Worm (Caenorhabditis elegans): ENCODE data around the gene C33F10.1.

C33F10.1 gene

ce11 chrII:4806261-4806660, 28.6 kb upstream of the C33F10.1 start:
- TF ChIP-seq mab-5 (tag; optimal IDR thresholded peaks at IDR 0.05) (peak; percentile 68), Y55F3AM.14 (GFP tag; optimal IDR thresholded peaks at IDR 0.05) (peak; percentile 3), gmeb-1 (tag; optimal IDR thresholded peaks at IDR 0.05) (no peak)

ce11 chrII:4806726-4807125, 28.1 kb upstream of the C33F10.1 start:
- TF ChIP-seq lin-11 (tag; optimal IDR thresholded peaks at IDR 0.05) (no peak), nhr-129 (tag; optimal IDR thresholded peaks at IDR 0.05) (peak; percentile 7), crh-2 (tag; optimal IDR thresholded peaks at IDR 0.05) (peak; percentile 55), nhr-21 (tag; optimal IDR thresholded peaks at IDR 0.05) (no peak), unc-39 (tag; optimal IDR thresholded peaks at IDR 0.05) (no peak), nhr-25 (tag; optimal IDR thresholded peaks at IDR 0.05) (no peak), sma-9 (GFP tag; optimal IDR thresholded peaks at IDR 0.05) (peak; percentile 11), sma-9 (tag; optimal IDR thresholded peaks at IDR 0.05) (no peak), gmeb-1 (tag; optimal IDR thresholded peaks at IDR 0.05) (no peak), ceh-16 (tag; optimal IDR thresholded peaks at IDR 0.05) (no peak), mbf-1 (tag; optimal IDR thresholded peaks at IDR 0.05) (no peak), ztf-11 (tag; optimal IDR thresholded peaks at IDR 0.05) (no peak), sem-4 (tag; optimal IDR thresholded peaks at IDR 0.05) (no peak), ZK546.5 (tag; optimal IDR thresholded peaks at IDR 0.05) (no peak), F13H6.1 (tag; optimal IDR thresholded peaks at IDR 0.05) (no peak), nhr-237 (tag; optimal IDR thresholded peaks at IDR 0.05) (no peak), ama-1 (optimal IDR thresholded peaks at IDR 0.05) (no peak), ceh-82 (tag; optimal IDR thresholded peaks at IDR 0.05) (no peak)

- TF ChIP-seq gmeb-1 (tag; optimal IDR thresholded peaks at IDR 0.05) (no peak), nhr-77 (tag; optimal IDR thresholded peaks at IDR 0.05) (no peak), nhr-25 (tag; optimal IDR thresholded peaks at IDR 0.05) (no peak), ceh-16 (tag; optimal IDR thresholded peaks at IDR 0.05) (no peak), unc-55 (GFP tag; optimal IDR thresholded peaks at IDR 0.05) (no peak)
Observed at ce11 chrII:4811986-4812385, 22.8 kb upstream of the C33F10.1 start, which contains the start of gene rig-6. rig-6 (minus strand) TSS chrII:4812086.

- TF ChIP-seq nhr-77 (tag; optimal IDR thresholded peaks at IDR 0.05) (no peak), unc-62 (GFP tag; optimal IDR thresholded peaks at IDR 0.05) (no peak), unc-55 (GFP tag; optimal IDR thresholded peaks at IDR 0.05) (no peak), sma-9 (GFP tag; optimal IDR thresholded peaks at IDR 0.05) (no peak), sma-9 (tag; optimal IDR thresholded peaks at IDR 0.05) (no peak), snpc-4 (tag; optimal IDR thresholded peaks at IDR 0.05) (no peak), lin-11 (tag; optimal IDR thresholded peaks at IDR 0.05) (no peak), C34F6.9 (tag; optimal IDR thresholded peaks at IDR 0.05) (no peak), nhr-237 (tag; optimal IDR thresholded peaks at IDR 0.05) (no peak), ztf-11 (tag; optimal IDR thresholded peaks at IDR 0.05) (no peak), lin-39 (tag; optimal IDR thresholded peaks at IDR 0.05) (no peak), lsy-2 (tag; optimal IDR thresholded peaks at IDR 0.05) (no peak), F13H6.1 (tag; optimal IDR thresholded peaks at IDR 0.05) (no peak), nhr-21 (tag; optimal IDR thresholded peaks at IDR 0.05) (no peak), peb-1 (tag; optimal IDR thresholded peaks at IDR 0.05) (no peak), sma-3 (GFP tag; optimal IDR thresholded peaks at IDR 0.05) (no peak), elt-1 (tag; optimal IDR thresholded peaks at IDR 0.05) (no peak)
Observed at ce11 chrII:4815356-4815755, 19.5 kb upstream of the C33F10.1 start.

ce11 chrII:4818780-4819179, 16.0 kb upstream of the C33F10.1 start:
- TF ChIP-seq mdl-1 (tag; optimal IDR thresholded peaks at IDR 0.05): no peak
- TF ChIP-seq nhr-237 (tag; optimal IDR thresholded peaks at IDR 0.05): no peak
- no peak for TF ChIP-seq alr-1 (tag; optimal IDR thresholded peaks at IDR 0.05)
- TF ChIP-seq ztf-4 (tag; optimal IDR thresholded peaks at IDR 0.05): no peak
- no peak for TF ChIP-seq ceh-82 (tag; optimal IDR thresholded peaks at IDR 0.05)
- TF ChIP-seq lin-39 (tag; optimal IDR thresholded peaks at IDR 0.05): no peak
- TF ChIP-seq nhr-10 (tag; optimal IDR thresholded peaks at IDR 0.05): no peak
- no peak for TF ChIP-seq crh-2 (tag; optimal IDR thresholded peaks at IDR 0.05)
- TF ChIP-seq nhr-25 (tag; optimal IDR thresholded peaks at IDR 0.05): no peak

ce11 chrII:4821739-4822138, 13.1 kb upstream of the C33F10.1 start, which contains the start of gene lact-5:
lact-5 (minus strand) TSS chrII:4821739.
- TF ChIP-seq nhr-12 (tag; optimal IDR thresholded peaks at IDR 0.05): no peak
- TF ChIP-seq Y55F3AM.14 (GFP tag; optimal IDR thresholded peaks at IDR 0.05): no peak
- TF ChIP-seq nhr-10 (tag; optimal IDR thresholded peaks at IDR 0.05): no peak
- no peak for TF ChIP-seq mab-5 (tag; optimal IDR thresholded peaks at IDR 0.05)
- peak; percentile 37 for TF ChIP-seq fos-1 (tag; optimal IDR thresholded peaks at IDR 0.05)
- peak; percentile 94 for TF ChIP-seq blmp-1 (tag; optimal IDR thresholded peaks at IDR 0.05; ENCODE audit: insufficient read depth)
- peak; percentile 28 for TF ChIP-seq nhr-25 (tag; optimal IDR thresholded peaks at IDR 0.05)
- TF ChIP-seq zag-1 (tag; optimal IDR thresholded peaks at IDR 0.05): no peak
- no peak for TF ChIP-seq alr-1 (tag; optimal IDR thresholded peaks at IDR 0.05)
- TF ChIP-seq F13H6.1 (tag; optimal IDR thresholded peaks at IDR 0.05): no peak
- TF ChIP-seq lin-13 (GFP tag; optimal IDR thresholded peaks at IDR 0.05): no peak
- TF ChIP-seq ztf-1 (GFP tag; conservative IDR thresholded peaks at IDR 0.05): no peak
- no peak for TF ChIP-seq nhr-6 (tag; optimal IDR thresholded peaks at IDR 0.05)
- peak; percentile 43 for TF ChIP-seq nhr-21 (tag; optimal IDR thresholded peaks at IDR 0.05)
- TF ChIP-seq sem-4 (tag; optimal IDR thresholded peaks at IDR 0.05): no peak
- TF ChIP-seq sma-9 (GFP tag; optimal IDR thresholded peaks at IDR 0.05): peak; percentile 18
- TF ChIP-seq sma-9 (tag; optimal IDR thresholded peaks at IDR 0.05): no peak
- no peak for TF ChIP-seq ZK546.5 (tag; optimal IDR thresholded peaks at IDR 0.05)
- TF ChIP-seq nhr-237 (tag; optimal IDR thresholded peaks at IDR 0.05): no peak
